Worm (Caenorhabditis elegans): ENCODE data around the gene C09G1.4.
A peak's percentile ranks its signal among the peaks of the same experiment; 100 is the strongest.

ce11 chrX:15983288-15983687 lies 23.1 kb downstream of the C09G1.4 start:
- no peak for TF ChIP-seq ceh-16 (tag; optimal IDR thresholded peaks at IDR 0.05)
- TF ChIP-seq R02D3.7 (tag; optimal IDR thresholded peaks at IDR 0.05), result peak; percentile 26
- peak; percentile 63 for TF ChIP-seq pha-4 (tag; optimal IDR thresholded peaks at IDR 0.05)
- TF ChIP-seq pqm-1 (tag; optimal IDR thresholded peaks at IDR 0.05), result no peak
- TF ChIP-seq elt-1 (tag; optimal IDR thresholded peaks at IDR 0.05), result no peak
- TF ChIP-seq nhr-76 (tag; optimal IDR thresholded peaks at IDR 0.05), result no peak
- no peak for TF ChIP-seq elt-3 (tag; optimal IDR thresholded peaks at IDR 0.05)
- peak; percentile 2 for TF ChIP-seq fkh-10 (GFP tag; optimal IDR thresholded peaks at IDR 0.05)
- TF ChIP-seq nfya-1 (tag; optimal IDR thresholded peaks at IDR 0.05; ENCODE audit: insufficient read depth), result no peak
- TF ChIP-seq unc-62 (GFP tag; optimal IDR thresholded peaks at IDR 0.05), result no peak
- TF ChIP-seq nhr-77 (tag; optimal IDR thresholded peaks at IDR 0.05), result peak; percentile 82
- TF ChIP-seq unc-39 (tag; optimal IDR thresholded peaks at IDR 0.05), result no peak
- no peak for TF ChIP-seq ama-1 (optimal IDR thresholded peaks at IDR 0.05)
- no peak for TF ChIP-seq snpc-4 (tag; optimal IDR thresholded peaks at IDR 0.05)

All from whole organism, L3 larva.